Worm (Caenorhabditis elegans): ENCODE data around the gene C14B4.2.

C14B4.2 gene

DNA sequence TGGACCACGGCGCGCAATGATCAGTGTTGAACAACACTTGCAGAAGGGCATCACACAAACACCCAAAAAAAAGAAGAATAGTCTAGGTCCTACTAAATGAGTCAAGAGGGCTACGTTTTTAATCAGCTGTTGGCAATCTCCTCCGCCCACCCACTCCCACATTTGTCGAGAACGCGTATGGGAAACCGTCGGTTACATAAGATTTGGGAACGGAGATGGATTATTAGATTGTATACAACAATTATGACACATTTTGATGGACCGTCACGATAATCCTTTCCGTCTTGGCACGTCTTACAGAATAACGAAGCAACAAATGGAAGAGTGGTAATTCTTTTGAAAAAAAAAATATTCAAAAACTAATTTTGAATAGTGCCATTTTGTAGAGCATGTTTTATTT lies 76.5 kb downstream of the C14B4.2 start:
- TF ChIP-seq nhr-23 (tag; optimal IDR thresholded peaks at IDR 0.05) (no peak), crh-2 (tag; optimal IDR thresholded peaks at IDR 0.05) (no peak), snpc-4 (tag; optimal IDR thresholded peaks at IDR 0.05) (no peak), nhr-25 (tag; optimal IDR thresholded peaks at IDR 0.05) (no peak), gmeb-1 (tag; optimal IDR thresholded peaks at IDR 0.05) (no peak), F13H6.1 (tag; optimal IDR thresholded peaks at IDR 0.05) (no peak), elt-3 (tag; optimal IDR thresholded peaks at IDR 0.05) (no peak), nhr-237 (tag; optimal IDR thresholded peaks at IDR 0.05) (no peak), mdl-1 (tag; optimal IDR thresholded peaks at IDR 0.05) (no peak), ztf-1 (GFP tag; conservative IDR thresholded peaks at IDR 0.05) (no peak), peb-1 (tag; optimal IDR thresholded peaks at IDR 0.05) (no peak), C34F6.9 (tag; optimal IDR thresholded peaks at IDR 0.05) (no peak), nhr-10 (tag; optimal IDR thresholded peaks at IDR 0.05) (no peak), lin-39 (tag; optimal IDR thresholded peaks at IDR 0.05) (no peak), ztf-4 (tag; optimal IDR thresholded peaks at IDR 0.05) (no peak), aly-2 (tag; optimal IDR thresholded peaks at IDR 0.05) (no peak), ZK546.5 (tag; optimal IDR thresholded peaks at IDR 0.05) (no peak), lsy-2 (tag; optimal IDR thresholded peaks at IDR 0.05) (no peak), nhr-11 (tag; optimal IDR thresholded peaks at IDR 0.05) (no peak), egl-27 (tag; optimal IDR thresholded peaks at IDR 0.05) (no peak)

Measured in whole organism, L2 larva.